Worm (Caenorhabditis elegans) whole organism, young adult: ENCODE results near the gene C08D8.1.

Experiments
- C06A6.2 ChIP-seq: fragments of 200-800 bp; sonication (Bioruptor generic); conservative IDR thresholded peaks from 2 replicates; pipeline ENCODE4 v1.3.6; 2022; ENCODE audit warnings: missing genetic modification characterization, missing compliant biosample characterization
- D2030.7 ChIP-seq: fragments of 200-800 bp; sonication (Bioruptor generic); IDR thresholded peaks from 2 replicates; pipeline ENCODE4 v1.3.6; 2022; ENCODE audit warnings: missing genetic modification reagents, missing genetic modification characterization, missing compliant biosample characterization
- F33H1.4 ChIP-seq: fragments of 200-800 bp; sonication (Bioruptor generic); IDR thresholded peaks from 2 replicates; pipeline ENCODE4 v1.3.6; 2022; ENCODE audit warnings: missing genetic modification reagents, missing genetic modification characterization, missing compliant biosample characterization
- F37B4.10 ChIP-seq: fragments of 200-800 bp; sonication (Bioruptor generic); IDR thresholded peaks from 2 replicates; pipeline ENCODE4 v1.3.6; 2022; ENCODE audit warnings: missing genetic modification characterization, missing compliant biosample characterization
- F52B5.7 ChIP-seq: sonication (generic microtip); optimal IDR thresholded peaks from 2 replicates; lab custom pipeline; 2016; ENCODE audit warnings: mild to moderate bottlenecking, missing genetic modification characterization, missing compliant biosample characterization
- K11D2.4 ChIP-seq: fragments of 200-800 bp; sonication (Bioruptor generic); IDR thresholded peaks from 2 replicates; pipeline ENCODE4 v1.3.6; 2022; ENCODE audit warnings: missing genetic modification reagents, missing genetic modification characterization, missing compliant biosample characterization
- T07F8.4 ChIP-seq: sonication (generic microtip); optimal IDR thresholded peaks from 2 replicates; lab custom pipeline; 2016; ENCODE audit warnings: mild to moderate bottlenecking, missing genetic modification characterization, moderate library complexity, missing compliant biosample characterization
- Y56A3A.18 ChIP-seq: fragments of 200-800 bp; sonication (Bioruptor generic); IDR thresholded peaks from 2 replicates; pipeline ENCODE4 v1.3.6; 2022; ENCODE audit warnings: missing genetic modification reagents, missing genetic modification characterization, missing compliant biosample characterization
- aptf-3 ChIP-seq: fragments of 200-800 bp; sonication (Bioruptor generic); IDR thresholded peaks from 2 replicates; pipeline ENCODE4 v1.3.6; 2022; ENCODE audit warnings: missing genetic modification characterization, missing compliant biosample characterization
- athp-1 ChIP-seq: sonication (generic microtip); optimal IDR thresholded peaks from 2 replicates; lab custom pipeline; 2017; ENCODE audit warnings: mild to moderate bottlenecking, missing genetic modification characterization, missing compliant biosample characterization
- attf-3 ChIP-seq: fragments of 200-800 bp; sonication (Bioruptor generic); conservative IDR thresholded peaks from 2 replicates; pipeline ENCODE4 v1.3.6; 2022; ENCODE audit warnings: missing genetic modification reagents, missing genetic modification characterization, missing compliant biosample characterization
- attf-5 ChIP-seq: fragments of 200-800 bp; sonication (Bioruptor generic); optimal IDR thresholded peaks from 2 replicates; lab custom pipeline; 2018; ENCODE audit warnings: mild to moderate bottlenecking, missing genetic modification characterization, missing compliant biosample characterization
- ccch-3 ChIP-seq: fragments of 200-800 bp; sonication (Bioruptor generic); optimal IDR thresholded peaks from 2 replicates; lab custom pipeline; 2018; ENCODE audit warnings: mild to moderate bottlenecking, missing genetic modification characterization, missing compliant biosample characterization
- cebp-1 ChIP-seq, 2 experiments: fragments of 200-800 bp in 1 of 2; sonication (Bioruptor generic) in 1 of 2; sonication (generic microtip) in 1 of 2; IDR thresholded peaks in 1 of 2; optimal IDR thresholded peaks in 1 of 2; 2 replicates each; pipeline versions ENCODE4 v1.3.6 to Lab custom; 2017 to 2022; ENCODE audit warnings: missing compliant biosample characterization in 2 of 2, missing genetic modification characterization in 2 of 2, mild to moderate bottlenecking in 1 of 2, missing genetic modification reagents in 1 of 2, moderate library complexity in 1 of 2
- ceh-91 ChIP-seq: fragments of 200-800 bp; sonication (Bioruptor generic); IDR thresholded peaks from 2 replicates; pipeline ENCODE4 v1.3.6; 2022; ENCODE audit warnings: missing genetic modification reagents, missing genetic modification characterization, missing compliant biosample characterization
- die-1 ChIP-seq: sonication (generic microtip); optimal IDR thresholded peaks from 2 replicates; lab custom pipeline; 2016; ENCODE audit warnings: missing genotype, mild to moderate bottlenecking, missing genetic modification characterization, missing compliant biosample characterization
- efl-1 ChIP-seq: fragments of 150-350 bp; optimal IDR thresholded peaks from 2 replicates; lab custom pipeline; 2014; ENCODE audit warnings: missing biosample characterization, missing genetic modification reagents, missing genetic modification characterization
- ekl-4 ChIP-seq: fragments of 200-800 bp; sonication (Bioruptor generic); IDR thresholded peaks from 2 replicates; pipeline ENCODE4 v1.3.6; 2022; ENCODE audit warnings: missing genetic modification reagents, missing genetic modification characterization, missing compliant biosample characterization
- fkh-3 ChIP-seq: sonication (generic microtip); optimal IDR thresholded peaks from 2 replicates; lab custom pipeline; 2016; ENCODE audit warnings: mild to moderate bottlenecking, missing genetic modification characterization, missing compliant biosample characterization
- hrde-1 ChIP-seq: sonication (generic microtip); optimal IDR thresholded peaks from 2 replicates; lab custom pipeline; 2016; ENCODE audit warnings: missing genetic modification characterization, mild to moderate bottlenecking, missing compliant biosample characterization, moderate library complexity, missing genotype, missing genetic modification reagents, borderline replicate concordance
- lin-26 ChIP-seq: fragments of 200-800 bp; sonication (Bioruptor generic); IDR thresholded peaks from 2 replicates; pipeline ENCODE4 v1.3.6; 2022; ENCODE audit warnings: missing genetic modification reagents, missing genetic modification characterization, missing compliant biosample characterization
- lin-54 ChIP-seq: fragments of 200-800 bp; sonication (Bioruptor generic); optimal IDR thresholded peaks from 2 replicates; lab custom pipeline; 2018; ENCODE audit warnings: mild to moderate bottlenecking, missing genetic modification characterization, missing compliant biosample characterization
- lir-1 ChIP-seq: fragments of 200-800 bp; sonication (Bioruptor generic); conservative IDR thresholded peaks from 2 replicates; pipeline ENCODE4 v1.3.6; 2022; ENCODE audit warnings: missing genetic modification reagents, missing genetic modification characterization, missing compliant biosample characterization
- lsl-1 ChIP-seq: fragments of 200-800 bp; sonication (Bioruptor generic); optimal IDR thresholded peaks from 2 replicates; lab custom pipeline; 2018; ENCODE audit warnings: mild to moderate bottlenecking, missing genetic modification characterization, moderate library complexity, missing compliant biosample characterization
- madf-10 ChIP-seq: sonication (generic microtip); optimal IDR thresholded peaks from 2 replicates; lab custom pipeline; 2016; ENCODE audit warnings: mild to moderate bottlenecking, missing genetic modification characterization, missing compliant biosample characterization
- madf-6 ChIP-seq: fragments of 200-800 bp; sonication (Bioruptor generic); IDR thresholded peaks from 2 replicates; pipeline ENCODE4 v1.3.6; 2022; ENCODE audit warnings: missing genetic modification reagents, missing genetic modification characterization, missing compliant biosample characterization
- madf-8 ChIP-seq: fragments of 200-800 bp; sonication (Bioruptor generic); conservative IDR thresholded peaks from 2 replicates; pipeline ENCODE4 v1.3.6; 2022; ENCODE audit warnings: missing genetic modification reagents, missing genetic modification characterization, missing compliant biosample characterization
- mel-28 ChIP-seq: sonication (generic microtip); optimal IDR thresholded peaks from 2 replicates; lab custom pipeline; 2016; ENCODE audit warnings: borderline replicate concordance, mild to moderate bottlenecking, missing genetic modification characterization, missing compliant biosample characterization
- mxl-1 ChIP-seq: sonication (generic microtip); optimal IDR thresholded peaks from 2 replicates; lab custom pipeline; 2016; ENCODE audit warnings: missing genetic modification characterization, missing compliant biosample characterization
- sea-2 ChIP-seq: fragments of 200-800 bp; sonication (Bioruptor generic); IDR thresholded peaks from 2 replicates; pipeline ENCODE4 v1.3.6; 2022; ENCODE audit warnings: missing genetic modification characterization, missing compliant biosample characterization
- snpc-3.4 ChIP-seq: sonication (generic microtip); optimal IDR thresholded peaks from 2 replicates; lab custom pipeline; 2017; ENCODE audit warnings: missing genetic modification characterization, mild to moderate bottlenecking, missing compliant biosample characterization, antibody characterized with exemption, moderate library complexity, missing genotype, missing genetic modification reagents
- snpc-4 ChIP-seq, 5 experiments: fragments of 150-350 bp in 1 of 5; sonication (generic microtip) in 4 of 5; optimal IDR thresholded peaks; 2 replicates each; lab custom pipeline; 2014 to 2018; ENCODE audit warnings: missing genetic modification characterization in 5 of 5, missing biosample characterization in 3 of 5, antibody characterized with exemption in 2 of 5, mild to moderate bottlenecking in 2 of 5, missing compliant biosample characterization in 2 of 5, missing genotype in 2 of 5, moderate library complexity in 2 of 5, missing genetic modification reagents in 1 of 5
- sptf-2 ChIP-seq: fragments of 200-800 bp; sonication (Bioruptor generic); optimal IDR thresholded peaks from 2 replicates; lab custom pipeline; 2018; ENCODE audit warnings: mild to moderate bottlenecking, missing genetic modification characterization, missing compliant biosample characterization
- tbx-9 ChIP-seq: sonication (generic microtip); optimal IDR thresholded peaks from 2 replicates; lab custom pipeline; 2016; ENCODE audit warnings: borderline replicate concordance, missing genetic modification characterization, inconsistent platforms, missing compliant biosample characterization
- unc-62 ChIP-seq: fragments of 150-350 bp; optimal IDR thresholded peaks from 2 replicates; lab custom pipeline; 2014; ENCODE audit warnings: missing biosample characterization, missing genetic modification reagents, missing genetic modification characterization
- ztf-18 ChIP-seq: sonication (generic microtip); optimal IDR thresholded peaks from 2 replicates; lab custom pipeline; 2016; ENCODE audit warnings: missing genotype, mild to moderate bottlenecking, missing genetic modification characterization, missing compliant biosample characterization
- ztf-6 ChIP-seq: fragments of 200-800 bp; sonication (Bioruptor generic); IDR thresholded peaks from 2 replicates; pipeline ENCODE4 v1.3.6; 2022; ENCODE audit warnings: missing genetic modification reagents, missing genetic modification characterization, missing compliant biosample characterization

The C08D8.1 gene

DNA sequence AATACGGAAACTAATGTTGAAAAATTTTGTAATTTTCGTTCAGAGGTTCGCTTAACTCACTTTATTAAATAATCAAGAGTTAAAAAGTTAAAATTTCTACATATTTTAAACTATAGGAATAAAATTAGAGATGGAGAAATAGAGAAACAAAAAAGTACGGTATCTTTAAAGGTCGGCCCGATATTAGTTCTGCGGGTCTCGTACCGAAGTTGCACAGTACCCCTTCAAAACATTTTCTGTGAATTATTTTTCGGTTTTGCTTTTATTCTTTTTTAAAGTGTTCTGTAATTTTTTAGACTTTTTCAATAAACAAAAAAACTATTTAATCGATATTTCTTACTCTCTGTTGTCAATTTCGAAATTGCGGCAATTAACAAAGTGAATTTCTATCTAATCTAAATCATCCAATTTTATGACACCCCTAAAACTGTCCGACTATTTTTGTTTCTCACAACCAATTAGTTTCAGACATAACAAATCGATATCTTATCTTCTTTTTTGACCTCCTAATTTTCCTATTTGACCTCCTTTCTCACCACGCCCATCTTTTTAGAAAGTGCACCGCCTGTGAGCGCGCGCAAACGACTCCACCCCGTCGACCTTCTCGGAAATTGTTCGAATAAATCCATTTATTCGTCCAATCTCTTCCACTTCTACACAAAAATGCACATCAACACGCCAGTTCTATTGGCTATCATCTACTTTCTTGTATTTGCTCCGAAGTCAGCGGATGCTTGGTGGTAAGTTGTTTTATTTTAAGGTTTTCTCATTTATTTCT is 10.1 kb downstream of the C08D8.1 start, which contains the start of gene mom-2 (continued):
- TF ChIP-seq madf-8 (GFP tag; lab: Robert Waterston, UW) (peak; percentile 32), cebp-1 (GFP tag; IDR thresholded peaks at IDR 0.05; lab: Robert Waterston, UW) (no peak), cebp-1 (tag; optimal IDR thresholded peaks at IDR 0.05; lab: Kevin White, UChicago) (no peak), F37B4.10 (GFP tag; lab: Robert Waterston, UW) (no peak), sptf-2 (GFP tag; lab: Kevin White, UChicago) (no peak), F33H1.4 (GFP tag; lab: Robert Waterston, UW) (peak; percentile 86), snpc-3.4 (tag; lab: Kevin White, UChicago) (no peak), unc-62 (GFP tag; lab: Kevin White, UChicago) (no peak), mxl-1 (tag; lab: Kevin White, UChicago) (no peak), ztf-6 (GFP tag; lab: Robert Waterston, UW) (no peak), lir-1 (GFP tag; lab: Robert Waterston, UW) (no peak), ztf-18 (tag; lab: Kevin White, UChicago) (peak; percentile 38), lin-26 (GFP tag; lab: Robert Waterston, UW) (no peak), athp-1 (tag; lab: Kevin White, UChicago) (no peak)

DNA sequence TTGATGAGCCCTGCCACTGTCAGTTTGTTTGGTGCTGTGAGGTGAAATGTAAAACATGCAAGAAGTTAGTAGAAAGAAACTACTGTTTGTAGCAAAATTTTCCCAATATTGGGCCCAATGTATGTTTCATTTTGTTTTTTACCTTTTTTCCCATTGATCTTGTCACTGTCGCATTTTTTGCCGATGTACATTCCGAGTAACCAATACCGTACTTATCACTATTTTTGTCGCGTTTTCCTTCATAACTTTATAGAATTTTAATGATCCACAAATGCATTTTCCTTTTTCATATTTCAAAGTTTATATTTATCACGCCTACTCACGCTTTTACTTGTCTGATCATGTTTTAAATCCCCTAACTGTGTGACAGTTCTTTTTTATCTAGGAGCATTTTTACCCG is 12.2 kb downstream of the C08D8.1 start:
- TF ChIP-seq madf-6 (GFP tag; lab: Robert Waterston, UW) (peak; percentile 19; the same call in 1 of the 2 replicates), lin-54 (GFP tag; lab: Kevin White, UChicago) (peak; percentile 14), ztf-18 (tag; lab: Kevin White, UChicago) (peak; percentile 25), snpc-4 (GFP tag; optimal IDR thresholded peaks at IDR 0.05; lab: Kevin White, UChicago) (no peak), snpc-4 (tag; optimal IDR thresholded peaks at IDR 0.05; lab: Kevin White, UChicago) (peak in 1 of 4 experiments; percentile 35), hrde-1 (tag; lab: Kevin White, UChicago) (peak; percentile 39), madf-10 (tag; lab: Kevin White, UChicago) (no peak)

DNA sequence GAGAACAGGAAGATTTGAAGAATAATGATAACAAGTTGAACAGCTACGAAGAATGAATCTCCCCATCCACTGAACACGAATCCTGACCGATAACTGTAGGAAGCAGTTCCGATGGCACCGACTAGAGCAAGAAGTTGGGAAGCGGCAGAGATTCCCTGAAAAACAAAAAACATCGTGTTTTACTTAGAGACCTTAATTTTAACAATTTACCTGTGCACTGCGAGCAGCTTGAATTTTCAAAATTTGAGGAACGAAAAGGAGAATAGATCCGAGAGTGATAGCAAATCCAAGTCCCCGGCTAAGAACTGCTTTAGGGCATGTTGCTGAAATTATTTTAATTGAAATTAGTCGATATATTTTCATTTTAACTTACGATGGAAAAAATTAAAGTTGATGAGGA is 13.1 kb downstream of the C08D8.1 start:
- TF ChIP-seq C06A6.2, result no peak
- TF ChIP-seq die-1 (tag; lab: Kevin White, UChicago), result no peak
- TF ChIP-seq fkh-3, result no peak
- TF ChIP-seq D2030.7 (GFP tag; lab: Robert Waterston, UW), result no peak
- no peak for TF ChIP-seq lsl-1 (GFP tag; lab: Kevin White, UChicago)
- TF ChIP-seq tbx-9, result no peak
- TF ChIP-seq efl-1 (GFP tag; lab: Kevin White, UChicago), result no peak
- TF ChIP-seq sea-2, result no peak
- no peak for TF ChIP-seq ccch-3 (GFP tag; lab: Kevin White, UChicago)
- TF ChIP-seq T07F8.4 (tag; lab: Kevin White, UChicago), result no peak
- no peak for TF ChIP-seq attf-3 (GFP tag; lab: Robert Waterston, UW)
- no peak for TF ChIP-seq attf-5
- no peak for TF ChIP-seq ekl-4 (GFP tag; lab: Robert Waterston, UW)
- no peak for TF ChIP-seq ceh-91
- TF ChIP-seq unc-62 (GFP tag; lab: Kevin White, UChicago), result no peak
- no peak for TF ChIP-seq mel-28
- no peak for TF ChIP-seq Y56A3A.18
- no peak for TF ChIP-seq F52B5.7 (tag; lab: Kevin White, UChicago)
- TF ChIP-seq K11D2.4 (GFP tag; lab: Robert Waterston, UW), result no peak
- TF ChIP-seq aptf-3, result no peak
